Fruit fly (Drosophila melanogaster): Measurements from ENCODE around the gene Act5C.

The Act5C gene

DNA sequence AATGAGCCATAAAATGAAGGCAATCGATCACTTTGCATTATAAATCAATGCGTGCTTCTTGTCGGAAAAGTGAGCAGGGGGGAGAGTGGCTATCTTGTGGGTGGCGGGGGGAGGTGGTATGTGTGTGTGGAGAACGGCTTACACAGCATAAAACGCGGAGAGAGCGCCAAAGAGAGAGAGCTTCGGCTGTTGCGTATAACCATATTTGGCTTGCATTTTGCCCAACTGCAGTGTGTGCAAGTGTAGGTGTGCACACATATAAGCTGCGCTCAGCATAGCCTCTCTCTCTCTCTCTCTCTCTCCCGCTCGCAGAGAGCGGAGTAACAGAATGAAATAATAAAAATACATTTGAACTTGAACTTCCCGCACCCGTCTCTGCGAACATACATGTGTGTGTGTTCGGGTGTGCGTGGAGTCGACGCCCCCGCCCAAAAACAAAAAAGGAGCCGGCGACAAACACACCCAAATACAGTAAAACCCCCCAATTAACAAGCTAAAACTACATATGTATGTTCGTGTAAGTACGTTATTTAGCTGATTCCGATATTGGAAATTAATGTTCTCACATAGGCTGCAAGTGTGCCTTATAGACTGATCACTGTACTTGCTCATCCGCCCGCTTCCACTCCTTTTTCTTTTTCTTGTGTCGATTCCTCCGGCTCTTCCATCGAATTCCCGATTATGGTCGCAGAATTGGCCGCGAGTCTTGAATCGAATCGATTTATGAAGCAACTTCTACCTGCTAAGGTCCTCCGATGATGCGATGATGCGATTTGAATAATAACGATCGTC lies 13.7 kb upstream of the Act5C start (continued):
- no peak for TF ChIP-seq tx (GFP tag; optimal IDR thresholded peaks at IDR 0.05)
- TF ChIP-seq CG4617 (GFP tag; optimal IDR thresholded peaks at IDR 0.05; ENCODE audit: borderline replicate concordance) = no peak
- TF ChIP-seq Dll (GFP tag; IDR thresholded peaks at IDR 0.05; ENCODE audit: partially characterized antibody) = 0 out of 4 replicates have a peak, but pooled peaks have one; percentile 40
- 0 out of 2 replicates have a peak, but pooled peaks have one; percentile 31 for TF ChIP-seq CG9932 (GFP tag; IDR thresholded peaks at IDR 0.05)
- TF ChIP-seq phol (tag; optimal IDR thresholded peaks at IDR 0.05) = peak; percentile 8
- TF ChIP-seq cg (GFP tag; optimal IDR thresholded peaks at IDR 0.05) = peak; percentile 89
- 0 out of 3 replicates have a peak, but pooled peaks have one; percentile 20 for TF ChIP-seq CG11695 (GFP tag; IDR thresholded peaks at IDR 0.05)
- peak; percentile 13; the same call in 1 of the 2 replicates for TF ChIP-seq CG10366 (GFP tag; IDR thresholded peaks at IDR 0.05)
- TF ChIP-seq MBD-R2 (GFP tag; IDR thresholded peaks at IDR 0.05) = no peak
- TF ChIP-seq CG11247 (GFP tag; IDR thresholded peaks at IDR 0.05) = 0 out of 2 replicates have a peak, but pooled peaks have one; percentile 25
- TF ChIP-seq dmrt11E (tag; optimal IDR thresholded peaks at IDR 0.05) = peak; percentile 63
- TF ChIP-seq CG31441 (GFP tag; IDR thresholded peaks at IDR 0.05) = 0 out of 2 replicates have a peak, but pooled peaks have one; percentile 33
- peak; percentile 29 for TF ChIP-seq gcm (GFP tag; optimal IDR thresholded peaks at IDR 0.05)
- TF ChIP-seq BEAF-32 (GFP tag; optimal IDR thresholded peaks at IDR 0.05) = no peak
- TF ChIP-seq jumu (GFP tag; optimal IDR thresholded peaks at IDR 0.05) = peak; percentile 4
- TF ChIP-seq NfI (GFP tag; optimal IDR thresholded peaks at IDR 0.05) = no peak
- peak; percentile 56 for TF ChIP-seq gem (tag; optimal IDR thresholded peaks at IDR 0.05)
- peak; percentile 62; the same call in 2 of the 3 replicates for TF ChIP-seq row (GFP tag; IDR thresholded peaks at IDR 0.05)
- peak; percentile 18 for TF ChIP-seq CG7839 (tag; optimal IDR thresholded peaks at IDR 0.05)
- peak; percentile 97 for TF ChIP-seq crol (GFP tag; IDR thresholded peaks at IDR 0.05)
- peak; percentile 43; the same call in 1 of the 2 replicates for TF ChIP-seq CG17328 (GFP tag; IDR thresholded peaks at IDR 0.05)
- no peak for TF ChIP-seq CG2875 (GFP tag; optimal IDR thresholded peaks at IDR 0.05)
- peak; percentile 30 for TF ChIP-seq Xbp1 (GFP tag; optimal IDR thresholded peaks at IDR 0.05)
- TF ChIP-seq Gug (GFP tag; IDR thresholded peaks at IDR 0.05) = 0 out of 4 replicates have a peak, but pooled peaks have one; percentile 23
- peak; percentile 31 for TF ChIP-seq pnt (GFP tag; optimal IDR thresholded peaks at IDR 0.05)
- peak; percentile 34; the same call in 1 of the 2 replicates for TF ChIP-seq CG32532 (GFP tag; IDR thresholded peaks at IDR 0.05)
- TF ChIP-seq CG14860 (GFP tag; IDR thresholded peaks at IDR 0.05; ENCODE audit: partially characterized antibody) = no peak
- peak; percentile 5 for TF ChIP-seq CG10267 (tag; optimal IDR thresholded peaks at IDR 0.05)
- TF ChIP-seq corto (GFP tag; optimal IDR thresholded peaks at IDR 0.05) = peak; percentile 65
- TF ChIP-seq sna (GFP tag; IDR thresholded peaks at IDR 0.05; ENCODE audit: partially characterized antibody) = 0 out of 2 replicates have a peak, but pooled peaks have one; percentile 19
- TF ChIP-seq lola (GFP tag; optimal IDR thresholded peaks at IDR 0.05) = peak in 1 of 3 experiments; percentile 30
- TF ChIP-seq ci (GFP tag; IDR thresholded peaks at IDR 0.05) = 0 out of 3 replicates have a peak, but pooled peaks have one; percentile 45
- peak; percentile 7 for TF ChIP-seq CG2678 (tag; optimal IDR thresholded peaks at IDR 0.05)
- TF ChIP-seq CG17829 (tag; optimal IDR thresholded peaks at IDR 0.05) = peak; percentile 22
- 0 out of 2 replicates have a peak, but pooled peaks have one; percentile 31 for TF ChIP-seq ttk (GFP tag; IDR thresholded peaks at IDR 0.05)
- peak; percentile 18 for TF ChIP-seq Hsf (GFP tag; optimal IDR thresholded peaks at IDR 0.05)
- peak in 1 of 2 experiments; percentile 7 for TF ChIP-seq dpn (GFP tag; optimal IDR thresholded peaks at IDR 0.05)
- no peak for TF ChIP-seq CG16815 (GFP tag; optimal IDR thresholded peaks at IDR 0.05)
- no peak for TF ChIP-seq Atf-2 (GFP tag; optimal IDR thresholded peaks at IDR 0.05)
- TF ChIP-seq Trl (optimal IDR thresholded peaks at IDR 0.05) = peak; percentile 76 to 92
- no peak for TF ChIP-seq Trl (GFP tag; optimal IDR thresholded peaks at IDR 0.05)
- 0 out of 3 replicates have a peak, but pooled peaks have one; percentile 19 for TF ChIP-seq Optix (GFP tag; IDR thresholded peaks at IDR 0.05)
- TF ChIP-seq Antp (GFP tag; optimal IDR thresholded peaks at IDR 0.05) = peak; percentile 35
- no peak for TF ChIP-seq hkb (optimal IDR thresholded peaks at IDR 0.05)
- TF ChIP-seq hkb (GFP tag; IDR thresholded peaks at IDR 0.05) = 0 out of 2 replicates have a peak, but pooled peaks have one; percentile 29
- peak; percentile 13 for TF ChIP-seq pros (GFP tag; optimal IDR thresholded peaks at IDR 0.05)
- TF ChIP-seq chinmo (GFP tag; IDR thresholded peaks at IDR 0.05; ENCODE audit: partially characterized antibody) = peak; percentile 64; the same call in 1 of the 4 replicates

Data from whole organism, embryonic.